Fruit fly (Drosophila melanogaster): ENCODE data around the gene rho-5.

rho-5 gene

DNA sequence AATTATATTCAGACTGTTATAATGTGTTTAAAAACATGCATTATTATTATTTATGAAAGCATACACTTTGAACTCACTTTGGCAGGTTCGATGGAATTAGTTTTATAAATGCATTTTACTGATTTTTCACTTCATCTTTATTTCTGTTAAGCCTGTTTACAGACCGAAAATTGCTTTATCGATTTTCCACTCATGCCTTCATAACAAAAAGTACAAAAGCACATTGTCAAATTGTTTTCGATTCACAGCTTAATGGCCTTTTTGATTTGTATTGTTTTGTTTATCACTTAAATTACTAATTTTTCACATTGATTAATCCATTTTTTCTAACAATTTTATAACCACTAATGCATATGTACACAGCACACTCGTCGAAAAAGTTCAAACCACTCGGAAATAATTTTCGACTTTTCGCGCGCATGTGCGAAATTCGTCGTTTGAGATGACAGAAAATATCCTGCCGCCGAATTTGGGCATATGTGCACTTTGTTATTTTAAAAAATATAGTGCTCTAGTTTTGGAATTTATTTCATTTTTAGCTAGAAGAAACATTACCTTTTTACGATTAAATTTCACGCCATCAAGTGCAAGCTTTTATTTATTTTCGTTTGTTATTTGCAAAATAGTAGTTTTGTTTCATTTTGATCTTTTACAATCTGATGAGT is at the start of gene rho-5:
rho-5 (minus strand) TSS at position 296 of the 665 bp plus-strand sequence.
- TF ChIP-seq Sp1 (GFP tag; optimal IDR thresholded peaks at IDR 0.05) (no peak), dsf (GFP tag; optimal IDR thresholded peaks at IDR 0.05; ENCODE audit: borderline replicate concordance) (no peak), rgr (GFP tag; optimal IDR thresholded peaks at IDR 0.05) (no peak), sage (GFP tag; optimal IDR thresholded peaks at IDR 0.05) (no peak), Hnf4 (GFP tag; optimal IDR thresholded peaks at IDR 0.05) (no peak), brk (GFP tag; optimal IDR thresholded peaks at IDR 0.05) (no peak), Vsx2 (GFP tag; optimal IDR thresholded peaks at IDR 0.05; ENCODE audit: partially characterized antibody) (no peak), Hr78 (GFP tag; optimal IDR thresholded peaks at IDR 0.05) (no peak), Dfd (GFP tag; optimal IDR thresholded peaks at IDR 0.05) (no peak), lola (GFP tag; optimal IDR thresholded peaks at IDR 0.05) (no peak)

DNA sequence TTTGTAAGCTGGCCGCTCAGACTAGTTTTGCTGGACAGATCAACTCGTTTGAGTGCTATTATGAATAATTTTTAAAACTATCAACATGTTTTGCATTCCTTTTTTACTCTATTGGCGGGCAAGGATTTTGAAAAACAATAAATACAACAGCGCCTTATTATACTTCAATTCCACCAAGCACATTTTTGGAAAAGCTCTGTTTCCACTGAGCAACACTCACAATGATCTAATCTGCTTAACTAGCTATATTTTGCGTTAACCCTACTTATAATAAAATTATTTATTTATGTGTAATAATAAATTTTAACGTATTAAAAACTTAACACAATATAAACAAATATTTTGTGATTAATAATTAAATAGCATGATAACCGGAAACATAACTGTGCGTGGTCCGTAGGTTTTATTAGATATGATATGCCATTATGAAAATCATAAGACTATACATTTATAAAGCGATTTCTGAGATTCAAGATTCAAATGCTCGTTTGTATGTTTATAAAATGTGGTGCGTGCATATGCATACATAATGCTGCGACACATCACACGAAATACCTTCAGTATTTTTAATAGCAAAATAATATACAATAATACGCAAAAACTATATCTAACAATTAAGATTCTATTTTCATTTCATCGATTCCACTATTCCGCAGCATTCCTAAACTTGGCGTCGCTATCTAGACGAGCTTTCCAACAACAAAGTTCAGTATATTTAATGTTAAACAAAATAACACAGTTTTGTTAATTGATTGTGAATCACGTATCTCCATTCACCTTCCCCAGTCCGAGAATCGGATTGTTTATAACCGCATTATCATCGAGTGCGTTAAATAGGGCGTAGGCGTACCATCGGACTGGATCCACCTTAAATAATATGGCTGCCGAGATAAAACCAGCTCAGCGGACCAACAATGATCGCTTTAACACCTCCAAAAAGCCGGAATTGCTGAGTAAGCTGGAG is 49.2 kb upstream of the rho-5 start, which contains the start of the genes pie and Wdfy2:
pie (minus strand) TSS at position 138 of the 964 bp plus-strand sequence.
Wdfy2 (plus strand) TSS at position 649 of the 964 bp plus-strand sequence.
- TF ChIP-seq Rel (GFP tag; optimal IDR thresholded peaks at IDR 0.05), result no peak
- peak; percentile 95 for TF ChIP-seq Rel (tag; optimal IDR thresholded peaks at IDR 0.05)
- no peak for TF ChIP-seq Hnf4 (GFP tag; optimal IDR thresholded peaks at IDR 0.05)
- TF ChIP-seq br (GFP tag; optimal IDR thresholded peaks at IDR 0.05), result no peak
- TF ChIP-seq woc (GFP tag; optimal IDR thresholded peaks at IDR 0.05), result peak; percentile 41
- TF ChIP-seq Hr78 (GFP tag; optimal IDR thresholded peaks at IDR 0.05), result peak; percentile 83
- no peak for TF ChIP-seq dsf (GFP tag; optimal IDR thresholded peaks at IDR 0.05; ENCODE audit: borderline replicate concordance)
- TF ChIP-seq lola (GFP tag; optimal IDR thresholded peaks at IDR 0.05), result peak; percentile 79
- peak; percentile 99 for TF ChIP-seq N (GFP tag; optimal IDR thresholded peaks at IDR 0.05)
- no peak for TF ChIP-seq sage (GFP tag; optimal IDR thresholded peaks at IDR 0.05)

DNA sequence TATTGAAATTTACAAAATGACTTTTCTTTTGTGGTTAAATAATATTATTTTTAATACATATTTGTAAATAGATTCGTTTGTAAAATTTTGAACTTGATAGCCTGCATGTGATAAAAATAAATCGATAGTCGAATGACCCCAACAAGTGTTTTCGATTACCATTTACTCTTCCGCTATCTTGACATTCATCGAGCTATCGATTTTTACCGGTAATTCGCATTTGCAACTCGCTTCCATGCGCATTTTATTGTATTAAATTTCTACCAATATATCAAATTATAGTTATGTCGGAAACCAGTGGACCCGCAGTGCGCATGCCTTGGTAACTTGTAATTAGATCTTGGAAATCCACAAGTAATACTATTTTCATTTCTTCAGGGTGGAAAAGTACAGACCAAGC is 45.3 kb upstream of the rho-5 start, which contains the start of gene RfC3:
RfC3 (plus strand) TSS at position 210 of the 400 bp plus-strand sequence.
- TF ChIP-seq Jra (GFP tag; optimal IDR thresholded peaks at IDR 0.05) (no peak), woc (GFP tag; optimal IDR thresholded peaks at IDR 0.05) (no peak), usp (GFP tag; optimal IDR thresholded peaks at IDR 0.05) (no peak)

DNA sequence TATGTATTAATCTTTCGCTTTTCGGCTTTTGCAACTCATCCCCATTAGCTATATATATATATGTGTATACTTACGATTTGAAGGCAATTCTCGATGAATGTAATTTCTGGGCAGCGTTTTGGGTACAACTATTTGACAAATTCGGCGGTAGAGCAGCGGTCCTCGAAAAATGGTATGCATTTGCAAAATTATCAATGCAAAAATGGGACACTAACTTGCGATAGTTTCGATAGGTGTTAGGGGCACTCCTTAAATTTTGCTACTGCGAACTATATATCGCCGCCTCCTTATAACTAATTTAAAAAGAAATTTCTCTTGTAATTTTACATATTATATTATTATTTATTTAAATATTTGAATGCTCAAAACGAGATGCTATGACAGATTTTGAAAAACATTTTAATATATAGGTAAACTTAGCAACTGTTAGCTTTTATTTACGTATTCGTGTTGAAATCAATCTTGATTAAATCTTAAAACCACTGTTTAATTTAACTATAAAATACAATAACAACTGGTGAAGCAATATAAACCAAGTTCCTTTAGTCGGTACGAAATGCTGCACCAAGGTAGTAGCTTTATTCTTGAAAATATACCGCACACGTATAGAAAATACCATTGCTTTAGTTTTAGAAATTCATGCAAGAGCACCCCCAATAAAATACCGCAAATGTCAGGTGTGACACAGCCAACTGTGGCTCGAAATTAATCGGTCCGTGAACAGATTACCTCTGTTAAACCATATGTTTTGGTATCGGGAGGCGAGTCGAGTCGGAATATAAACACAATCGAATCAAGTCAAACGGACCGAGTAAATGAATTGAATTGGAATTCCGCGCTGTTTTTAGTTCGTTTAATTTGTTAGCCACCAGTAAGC is 39.8 kb upstream of the rho-5 start, which contains the start of the genes CG5355 and Klp31E:
CG5355 (minus strand) TSS at position 213 of the 877 bp plus-strand sequence.
Klp31E (plus strand) TSS at position 767 of the 877 bp plus-strand sequence.
- TF ChIP-seq psq (GFP tag; optimal IDR thresholded peaks at IDR 0.05), result peak; percentile 63
- peak; percentile 44 for TF ChIP-seq CG9705 (GFP tag; optimal IDR thresholded peaks at IDR 0.05)
- TF ChIP-seq HLH106 (tag; optimal IDR thresholded peaks at IDR 0.05), result peak; percentile 75
- peak; percentile 41 for TF ChIP-seq ey (GFP tag; optimal IDR thresholded peaks at IDR 0.05)
- no peak for TF ChIP-seq Mio (GFP tag; optimal IDR thresholded peaks at IDR 0.05)
- peak; percentile 21 for TF ChIP-seq Hnf4 (GFP tag; optimal IDR thresholded peaks at IDR 0.05)
- TF ChIP-seq Hr83 (GFP tag; optimal IDR thresholded peaks at IDR 0.05; ENCODE audit: poor library complexity, severe bottlenecking), result peak; percentile 49
- TF ChIP-seq OdsH (GFP tag; optimal IDR thresholded peaks at IDR 0.05), result peak; percentile 5
- TF ChIP-seq foxo (GFP tag; optimal IDR thresholded peaks at IDR 0.05), result no peak
- TF ChIP-seq Sp1 (GFP tag; optimal IDR thresholded peaks at IDR 0.05), result peak; percentile 61
- no peak for TF ChIP-seq Hr78 (GFP tag; optimal IDR thresholded peaks at IDR 0.05)
- TF ChIP-seq woc (GFP tag; optimal IDR thresholded peaks at IDR 0.05), result peak; percentile 53
- no peak for TF ChIP-seq Rel (GFP tag; optimal IDR thresholded peaks at IDR 0.05)
- no peak for TF ChIP-seq Rel (tag; optimal IDR thresholded peaks at IDR 0.05)
- TF ChIP-seq jim (GFP tag; optimal IDR thresholded peaks at IDR 0.05), result no peak
- peak; percentile 5 for TF ChIP-seq tai (GFP tag; optimal IDR thresholded peaks at IDR 0.05)
- peak; percentile 28 for TF ChIP-seq CG32264 (GFP tag; optimal IDR thresholded peaks at IDR 0.05)
